Worm (Caenorhabditis elegans): ENCODE measurements around the gene Y46G5A.14.

Y46G5A.14 gene

ce11 chrII:12805765-12806384 is 31.4 kb downstream of the Y46G5A.14 start (continued):
- TF ChIP-seq attf-5 (GFP tag; optimal IDR thresholded peaks at IDR 0.05) (peak; percentile 40), F55B11.4 (tag; optimal IDR thresholded peaks at IDR 0.05; ENCODE audit: borderline replicate concordance, insufficient read depth) (no peak)

ce11 chrII:12806602-12807182 is 32.2 kb downstream of the Y46G5A.14 start, which contains the start of gene spds-1:
spds-1 (plus strand) TSS chrII:12806899.
- TF ChIP-seq F39B2.1 (GFP tag; IDR thresholded peaks at IDR 0.05) (no peak), F57C9.4 (tag; optimal IDR thresholded peaks at IDR 0.05) (no peak), xnd-1 (tag; optimal IDR thresholded peaks at IDR 0.05) (no peak), Y79H2A.3 (GFP tag; conservative IDR thresholded peaks at IDR 0.05) (no peak), snpc-4 (GFP tag; optimal IDR thresholded peaks at IDR 0.05) (no peak), snpc-4 (tag; optimal IDR thresholded peaks at IDR 0.05) (no peak), zfh-2 (GFP tag; conservative IDR thresholded peaks at IDR 0.05) (peak; percentile 68), ztf-22 (GFP tag; optimal IDR thresholded peaks at IDR 0.05) (no peak), lin-26 (GFP tag; IDR thresholded peaks at IDR 0.05) (no peak), nfya-2 (GFP tag; IDR thresholded peaks at IDR 0.05) (no peak), F10E7.11 (tag; optimal IDR thresholded peaks at IDR 0.05) (no peak), nhr-80 (tag; optimal IDR thresholded peaks at IDR 0.05) (peak; percentile 28), pbrm-1 (GFP tag; IDR thresholded peaks at IDR 0.05) (no peak)

- TF ChIP-seq lsl-1 (GFP tag; optimal IDR thresholded peaks at IDR 0.05): peak; percentile 99
- TF ChIP-seq D2030.7 (GFP tag; IDR thresholded peaks at IDR 0.05): peak; percentile 22; the same call in 1 of the 2 replicates
- TF ChIP-seq unc-130 (GFP tag; optimal IDR thresholded peaks at IDR 0.05): peak; percentile 14
- TF ChIP-seq madf-8 (GFP tag; conservative IDR thresholded peaks at IDR 0.05): peak; percentile 79
- TF ChIP-seq F33H1.4 (GFP tag; IDR thresholded peaks at IDR 0.05): peak; percentile 93
- TF ChIP-seq rec-8 (tag; optimal IDR thresholded peaks at IDR 0.05): no peak
- TF ChIP-seq xnd-1 (tag; optimal IDR thresholded peaks at IDR 0.05): peak; percentile 92
- 0 out of 2 replicates have a peak, but pooled peaks have one; percentile 17 for TF ChIP-seq mcd-1 (GFP tag; IDR thresholded peaks at IDR 0.05)
- no peak for TF ChIP-seq tbx-9 (tag; optimal IDR thresholded peaks at IDR 0.05; ENCODE audit: borderline replicate concordance)
- no peak for TF ChIP-seq mel-28 (tag; optimal IDR thresholded peaks at IDR 0.05; ENCODE audit: borderline replicate concordance)
- TF ChIP-seq T26A5.8 (tag; optimal IDR thresholded peaks at IDR 0.05): no peak
- peak; percentile 63; the same call in 1 of the 2 replicates for TF ChIP-seq ceh-91 (GFP tag; IDR thresholded peaks at IDR 0.05)
- no peak for TF ChIP-seq Y79H2A.3 (GFP tag; conservative IDR thresholded peaks at IDR 0.05)
- TF ChIP-seq efl-1 (GFP tag; optimal IDR thresholded peaks at IDR 0.05): peak; percentile 30
- peak; percentile 27 for TF ChIP-seq lin-54 (GFP tag; optimal IDR thresholded peaks at IDR 0.05)
- TF ChIP-seq cebp-1 (GFP tag; IDR thresholded peaks at IDR 0.05): no peak
- no peak for TF ChIP-seq cebp-1 (tag; optimal IDR thresholded peaks at IDR 0.05)
- peak; percentile 17 for TF ChIP-seq tbp1 (GFP tag; optimal IDR thresholded peaks at IDR 0.05)
- no peak for TF ChIP-seq B0336.3 (GFP tag; IDR thresholded peaks at IDR 0.05)
- no peak for TF ChIP-seq ceh-40 (GFP tag; IDR thresholded peaks at IDR 0.05)
- no peak for TF ChIP-seq ceh-79 (tag; optimal IDR thresholded peaks at IDR 0.05)
- 0 out of 2 replicates have a peak, but pooled peaks have one; percentile 15 for TF ChIP-seq pbrm-1 (GFP tag; IDR thresholded peaks at IDR 0.05)
- TF ChIP-seq hmg-1.2 (GFP tag; IDR thresholded peaks at IDR 0.05): 0 out of 2 replicates have a peak, but pooled peaks have one; percentile 7
- no peak for TF ChIP-seq tlf-1 (GFP tag; optimal IDR thresholded peaks at IDR 0.05)
- TF ChIP-seq snpc-3.4 (tag; optimal IDR thresholded peaks at IDR 0.05): peak; percentile 40
- peak; percentile 13 for TF ChIP-seq him-1 (tag; optimal IDR thresholded peaks at IDR 0.05)
- TF ChIP-seq atf-7 (tag; optimal IDR thresholded peaks at IDR 0.05): no peak
- no peak for TF ChIP-seq gei-17 (GFP tag; optimal IDR thresholded peaks at IDR 0.05)
- peak; percentile 20 for TF ChIP-seq F49E8.2 (tag; optimal IDR thresholded peaks at IDR 0.05; ENCODE audit: insufficient read depth)
- TF ChIP-seq madf-6 (GFP tag; IDR thresholded peaks at IDR 0.05): peak; percentile 90
- 0 out of 2 replicates have a peak, but pooled peaks have one; percentile 36 for TF ChIP-seq ekl-4 (GFP tag; IDR thresholded peaks at IDR 0.05)
- no peak for TF ChIP-seq snpc-4 (GFP tag; optimal IDR thresholded peaks at IDR 0.05)
- TF ChIP-seq snpc-4 (tag; optimal IDR thresholded peaks at IDR 0.05): peak in 1 of 4 experiments; percentile 15
These were observed 34.2 kb downstream of the Y46G5A.14 start for ce11 chrII:12808746-12809145.
